Worm (Caenorhabditis elegans): ENCODE results near the gene Y54G11A.7.
A peak's percentile ranks its signal among the peaks of the same experiment; 100 is the strongest.
"Not testable (repeated sequence)": the region's sequence is repeated elsewhere in the genome, so short reads cannot be mapped to it uniquely, and the experiment has no call there.

Gene Y54G11A.7

DNA sequence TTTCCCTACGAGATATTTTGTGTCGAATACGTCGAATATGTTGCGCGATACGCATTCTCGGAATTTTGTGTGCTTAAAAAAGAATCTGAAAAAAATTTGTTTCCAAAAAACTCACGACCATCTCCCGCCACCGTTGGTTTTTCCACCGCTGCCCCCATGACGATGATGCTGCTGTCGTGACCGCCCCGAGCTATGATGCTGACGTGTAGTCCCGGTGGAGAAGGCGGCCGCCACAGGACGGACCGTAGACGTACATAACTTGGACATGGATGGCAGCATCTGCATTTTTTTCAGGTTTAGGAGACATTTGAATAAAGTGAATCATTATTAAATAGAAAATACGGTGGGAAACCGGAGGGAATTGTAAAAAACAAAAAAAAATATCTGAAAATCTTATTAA is 47.1 kb downstream of the Y54G11A.7 start, which contains the start of gene ddl-3:
Gene ddl-3 (minus strand): TSS at position 289 of the 400 bp plus-strand sequence.
- TF ChIP-seq ceh-31, nhr-232, nfya-1 (tag; optimal IDR thresholded peaks at IDR 0.05): not testable (repeated sequence)

DNA sequence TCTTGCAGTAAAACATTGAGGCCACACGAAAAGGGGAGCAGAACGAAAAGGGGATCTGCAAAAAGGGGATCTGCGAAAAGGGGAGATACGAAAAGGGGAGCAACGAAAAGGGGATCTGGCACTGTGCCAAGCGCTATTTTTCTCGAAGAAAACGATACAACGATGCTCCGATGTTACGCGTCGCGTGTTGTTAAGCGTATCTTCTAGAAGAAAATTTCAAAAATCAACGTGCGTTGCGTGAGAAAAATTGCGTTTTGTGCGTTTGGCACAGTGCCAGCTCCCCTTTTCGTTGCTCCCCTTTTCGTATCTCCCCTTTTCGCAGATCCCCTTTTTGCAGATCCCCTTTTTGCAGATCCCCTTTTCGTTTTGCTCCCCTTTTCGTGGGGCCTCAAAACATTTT is 49.1 kb downstream of the Y54G11A.7 start, which contains the start of gene Y54G11A.9:
Gene Y54G11A.9 (minus strand): TSS at position 196 of the 400 bp plus-strand sequence.
- peak; percentile 23 for TF ChIP-seq tbx-2 (tag; optimal IDR thresholded peaks at IDR 0.05)
- peak; percentile 71 for TF ChIP-seq ceh-31 (tag; optimal IDR thresholded peaks at IDR 0.05)
- TF ChIP-seq C08G9.2 (tag; optimal IDR thresholded peaks at IDR 0.05): peak; percentile 42

Data from whole organism, late embryonic.